Fruit fly (Drosophila melanogaster): ENCODE data around the gene PIG-B.
A peak's percentile ranks its signal among the peaks of the same experiment; 100 is the strongest.

PIG-B gene

dm6 chr3L:3767825-3768224 lies 43.2 kb upstream of the PIG-B start (continued):
- peak; percentile 82 for TF ChIP-seq Eip78C (GFP tag)
- TF ChIP-seq CG9139 (GFP tag; optimal IDR thresholded peaks at IDR 0.05): no peak
- TF ChIP-seq CG8632 (GFP tag; optimal IDR thresholded peaks at IDR 0.05): no peak
- no peak for TF ChIP-seq Ets96B (tag; optimal IDR thresholded peaks at IDR 0.05)
- peak; percentile 27 for TF ChIP-seq CG3919 (GFP tag; optimal IDR thresholded peaks at IDR 0.05)
- TF ChIP-seq CG8319 (GFP tag; optimal IDR thresholded peaks at IDR 0.05): no peak
- TF ChIP-seq CG7368 (GFP tag; optimal IDR thresholded peaks at IDR 0.05): no peak
- TF ChIP-seq Hr4 (GFP tag; optimal IDR thresholded peaks at IDR 0.05): peak; percentile 43
- no peak for TF ChIP-seq CG16779 (tag; optimal IDR thresholded peaks at IDR 0.05)
- no peak for TF ChIP-seq CG6808 (GFP tag; optimal IDR thresholded peaks at IDR 0.05)
- TF ChIP-seq CG11294 (GFP tag; IDR thresholded peaks at IDR 0.05): no peak
- TF ChIP-seq CG6276 (GFP tag; optimal IDR thresholded peaks at IDR 0.05): no peak
- TF ChIP-seq ss (GFP tag; optimal IDR thresholded peaks at IDR 0.05): peak in 1 of 2 experiments; percentile 11
- TF ChIP-seq CG11762 (GFP tag; optimal IDR thresholded peaks at IDR 0.05; ENCODE audit: insufficient read depth): no peak
- no peak for TF ChIP-seq achi (GFP tag; optimal IDR thresholded peaks at IDR 0.05)
- no peak for TF ChIP-seq CG6854 (GFP tag; optimal IDR thresholded peaks at IDR 0.05)
- no peak for TF ChIP-seq Gug (GFP tag; IDR thresholded peaks at IDR 0.05)
- TF ChIP-seq dsx (GFP tag; optimal IDR thresholded peaks at IDR 0.05; ENCODE audit: poor library complexity, severe bottlenecking): no peak
- TF ChIP-seq net (GFP tag; optimal IDR thresholded peaks at IDR 0.05): no peak
- peak; percentile 18 for TF ChIP-seq acj6 (GFP tag; optimal IDR thresholded peaks at IDR 0.05)
- TF ChIP-seq CG6163 (GFP tag; IDR thresholded peaks at IDR 0.05): peak; percentile 35; the same call in 1 of the 3 replicates
- no peak for TF ChIP-seq CG8119 (GFP tag; IDR thresholded peaks at IDR 0.05)
- TF ChIP-seq cyc (GFP tag; optimal IDR thresholded peaks at IDR 0.05): peak; percentile 25
- TF ChIP-seq Smox (GFP tag; optimal IDR thresholded peaks at IDR 0.05): peak; percentile 33
- no peak for TF ChIP-seq CG15336 (GFP tag; IDR thresholded peaks at IDR 0.05)

- no peak for TF ChIP-seq Gug (GFP tag; IDR thresholded peaks at IDR 0.05)
- TF ChIP-seq CG8119 (GFP tag; IDR thresholded peaks at IDR 0.05): no peak
- no peak for TF ChIP-seq fd85E (GFP tag; optimal IDR thresholded peaks at IDR 0.05)
- no peak for TF ChIP-seq topi (GFP tag; optimal IDR thresholded peaks at IDR 0.05)
- no peak for TF ChIP-seq CG34406 (GFP tag; optimal IDR thresholded peaks at IDR 0.05)
- no peak for TF ChIP-seq Sox15 (GFP tag; optimal IDR thresholded peaks at IDR 0.05)
- no peak for TF ChIP-seq OdsH (GFP tag; optimal IDR thresholded peaks at IDR 0.05)
- TF ChIP-seq CG6163 (GFP tag; IDR thresholded peaks at IDR 0.05): no peak
- TF ChIP-seq Eip78C (GFP tag): no peak
Measured at dm6 chr3L:3769157-3769556, 41.9 kb upstream of the PIG-B start.

- TF ChIP-seq topi (GFP tag; optimal IDR thresholded peaks at IDR 0.05) (peak; percentile 25), Smox (GFP tag; optimal IDR thresholded peaks at IDR 0.05) (peak; percentile 22), Met (GFP tag; optimal IDR thresholded peaks at IDR 0.05) (peak; percentile 33), CG9139 (GFP tag; optimal IDR thresholded peaks at IDR 0.05) (no peak), CG7368 (GFP tag; optimal IDR thresholded peaks at IDR 0.05) (no peak), achi (GFP tag; optimal IDR thresholded peaks at IDR 0.05) (peak; percentile 24), Eip93F (GFP tag; optimal IDR thresholded peaks at IDR 0.05) (no peak), CG6792 (GFP tag; optimal IDR thresholded peaks at IDR 0.05) (no peak), CG32006 (GFP tag; optimal IDR thresholded peaks at IDR 0.05) (peak; percentile 71), Gug (GFP tag; IDR thresholded peaks at IDR 0.05) (no peak; the same call in 1 of the 2 replicates), Ets21C (GFP tag; optimal IDR thresholded peaks at IDR 0.05) (peak; percentile 8), CG10669 (GFP tag; optimal IDR thresholded peaks at IDR 0.05) (no peak), salr (GFP tag; optimal IDR thresholded peaks at IDR 0.05) (peak in 1 of 2 experiments; percentile 43), CG3919 (GFP tag; optimal IDR thresholded peaks at IDR 0.05) (no peak), Hr38 (GFP tag; optimal IDR thresholded peaks at IDR 0.05) (no peak), dsx (GFP tag; optimal IDR thresholded peaks at IDR 0.05; ENCODE audit: poor library complexity, severe bottlenecking) (no peak), CG8119 (GFP tag; IDR thresholded peaks at IDR 0.05) (no peak), fkh (GFP tag; optimal IDR thresholded peaks at IDR 0.05) (no peak), CG6808 (GFP tag; optimal IDR thresholded peaks at IDR 0.05) (no peak), net (GFP tag; optimal IDR thresholded peaks at IDR 0.05) (no peak), Hr4 (GFP tag; optimal IDR thresholded peaks at IDR 0.05) (peak; percentile 72), pdm3 (GFP tag; optimal IDR thresholded peaks at IDR 0.05) (peak; percentile 44), Sox102F (GFP tag; optimal IDR thresholded peaks at IDR 0.05) (peak; percentile 35), dac (GFP tag; optimal IDR thresholded peaks at IDR 0.05) (peak; percentile 23), Eip75B (GFP tag; optimal IDR thresholded peaks at IDR 0.05) (no peak), OdsH (GFP tag; optimal IDR thresholded peaks at IDR 0.05) (peak; percentile 18), svp (GFP tag) (no peak), eg (GFP tag; IDR thresholded peaks at IDR 0.05) (no peak; the same call in 2 of the 3 replicates), cyc (GFP tag; optimal IDR thresholded peaks at IDR 0.05) (peak; percentile 14), CG1621 (tag; optimal IDR thresholded peaks at IDR 0.05) (no peak), CG34406 (GFP tag; optimal IDR thresholded peaks at IDR 0.05) (peak; percentile 20), CG11294 (GFP tag; IDR thresholded peaks at IDR 0.05) (0 out of 2 replicates have a peak, but pooled peaks have one; percentile 17), Sox15 (GFP tag; optimal IDR thresholded peaks at IDR 0.05) (no peak)
Measured at dm6 chr3L:3770823-3771222, 40.2 kb upstream of the PIG-B start.
